Worm (Caenorhabditis elegans): ENCODE data around the gene acy-3.

Gene acy-3

DNA sequence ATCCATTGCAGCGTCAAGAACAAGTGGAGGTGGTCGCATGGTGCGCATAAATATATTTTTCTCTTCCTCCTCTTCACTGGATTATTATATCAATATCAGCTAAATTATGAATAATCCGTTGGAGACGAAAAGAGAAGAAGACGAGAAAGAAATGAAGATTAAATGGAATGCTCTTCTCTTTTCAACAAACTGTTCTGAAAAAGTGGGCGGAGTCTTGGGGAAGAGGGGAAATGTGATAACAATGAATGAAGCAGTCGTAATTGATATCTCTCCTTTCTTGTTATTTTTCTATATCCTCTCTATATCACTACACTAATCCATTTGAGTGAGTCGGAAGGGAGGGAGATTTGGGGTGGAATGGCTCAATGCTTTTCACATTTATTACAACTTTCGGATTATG is 27.0 kb downstream of the acy-3 start, which contains the start of gene arcp-1:
Gene arcp-1 (minus strand): TSS at position 101 of the 400 bp plus-strand sequence.
- TF ChIP-seq unc-86 (tag; optimal IDR thresholded peaks at IDR 0.05), result no peak
- TF ChIP-seq lin-11 (tag; optimal IDR thresholded peaks at IDR 0.05), result no peak

DNA sequence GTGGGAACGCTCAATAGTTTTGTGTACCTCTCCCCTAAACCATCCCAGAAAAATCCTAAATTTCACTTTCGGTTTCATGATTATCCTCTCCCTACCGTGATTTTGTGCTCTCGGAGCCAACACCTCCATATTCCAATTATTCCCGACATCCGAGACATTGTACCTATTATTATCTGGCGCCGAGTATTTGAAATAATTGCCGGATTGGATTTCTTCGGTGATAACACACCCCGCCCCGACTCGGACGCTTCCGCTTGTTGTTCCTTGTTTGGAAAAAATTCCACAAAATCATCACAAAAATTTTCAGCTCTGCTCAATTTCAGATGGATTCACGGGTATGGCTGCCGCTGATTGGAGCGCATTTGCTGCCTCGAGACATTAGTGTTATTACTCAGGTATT is 41.1 kb downstream of the acy-3 start, which contains the start of gene lin-48:
Gene lin-48 (plus strand): TSS at position 301 of the 400 bp plus-strand sequence.
- TF ChIP-seq elt-4 (tag; optimal IDR thresholded peaks at IDR 0.05), result no peak
- no peak for TF ChIP-seq syd-9 (tag; optimal IDR thresholded peaks at IDR 0.05)
- TF ChIP-seq unc-42 (tag; optimal IDR thresholded peaks at IDR 0.05), result no peak
- no peak for TF ChIP-seq hlh-13 (GFP tag; optimal IDR thresholded peaks at IDR 0.05)
- no peak for TF ChIP-seq dmd-4 (tag; optimal IDR thresholded peaks at IDR 0.05; ENCODE audit: borderline replicate concordance)
- TF ChIP-seq che-1 (tag; optimal IDR thresholded peaks at IDR 0.05), result no peak
- TF ChIP-seq elt-2 (tag; optimal IDR thresholded peaks at IDR 0.05), result no peak
- no peak for TF ChIP-seq ceh-24 (tag; optimal IDR thresholded peaks at IDR 0.05)
- TF ChIP-seq fkh-10 (GFP tag; optimal IDR thresholded peaks at IDR 0.05), result no peak
- TF ChIP-seq npax-4 (tag; optimal IDR thresholded peaks at IDR 0.05), result no peak
- no peak for TF ChIP-seq dve-1 (tag; optimal IDR thresholded peaks at IDR 0.05)
- TF ChIP-seq rnt-1 (tag; optimal IDR thresholded peaks at IDR 0.05), result no peak
- no peak for TF ChIP-seq ceh-45 (GFP tag; IDR thresholded peaks at IDR 0.05)
- no peak for TF ChIP-seq ceh-34 (tag; optimal IDR thresholded peaks at IDR 0.05)
- TF ChIP-seq madf-2 (tag; optimal IDR thresholded peaks at IDR 0.05), result no peak
- TF ChIP-seq hlh-6 (tag; optimal IDR thresholded peaks at IDR 0.05), result no peak
- no peak for TF ChIP-seq pax-1 (tag; optimal IDR thresholded peaks at IDR 0.05)

DNA sequence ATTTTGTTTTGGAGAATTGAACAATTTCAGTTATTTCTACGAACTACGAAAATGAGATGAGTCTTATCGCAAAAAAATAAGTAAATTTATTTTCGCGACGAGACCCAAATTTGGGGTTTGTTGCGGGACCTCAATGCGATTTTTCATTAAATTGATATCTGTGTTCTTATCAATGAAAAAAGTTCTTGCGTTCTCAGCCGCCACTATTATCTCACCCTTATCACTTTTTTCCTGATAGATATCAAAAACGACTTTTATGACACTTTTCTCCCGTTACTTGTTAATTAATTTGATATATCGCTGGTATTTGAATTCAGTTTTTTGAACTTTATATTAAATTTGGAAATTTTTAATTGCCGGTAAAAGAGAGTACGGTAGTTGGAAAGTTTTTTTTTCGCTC is 42.9 kb downstream of the acy-3 start:
- no peak for TF ChIP-seq hlh-15 (tag; optimal IDR thresholded peaks at IDR 0.05)
- TF ChIP-seq K09A11.1 (tag; optimal IDR thresholded peaks at IDR 0.05; ENCODE audit: insufficient read depth), result no peak
- TF ChIP-seq unc-55 (GFP tag; optimal IDR thresholded peaks at IDR 0.05), result no peak
- TF ChIP-seq elt-2 (tag; optimal IDR thresholded peaks at IDR 0.05), result peak; percentile 91

DNA sequence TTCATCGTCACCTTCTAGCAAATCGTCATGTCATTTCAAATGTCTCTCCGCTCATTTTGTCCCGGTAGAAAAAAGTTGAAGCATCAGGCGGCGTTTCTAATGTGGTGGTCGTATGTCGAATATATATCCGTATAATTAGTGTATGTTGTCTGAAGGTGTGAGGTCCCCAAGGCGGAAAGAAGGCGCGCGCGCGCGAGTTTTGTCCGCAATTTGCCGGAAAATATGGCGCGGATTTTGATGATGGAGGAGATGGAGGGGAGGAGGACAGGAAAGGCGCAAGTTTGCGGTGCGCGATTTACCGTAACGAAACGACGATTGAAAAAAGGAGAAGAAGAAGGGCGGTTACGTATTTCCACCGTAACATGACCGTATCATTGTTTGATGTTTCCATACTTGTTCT is 44.2 kb downstream of the acy-3 start:
- no peak for TF ChIP-seq ztf-16 (tag; optimal IDR thresholded peaks at IDR 0.05)
- no peak for TF ChIP-seq hlh-30 (tag; optimal IDR thresholded peaks at IDR 0.05; ENCODE audit: insufficient read depth)
- TF ChIP-seq hlh-15 (tag; optimal IDR thresholded peaks at IDR 0.05), result no peak
- TF ChIP-seq dmd-4 (tag; optimal IDR thresholded peaks at IDR 0.05; ENCODE audit: borderline replicate concordance), result no peak
- no peak for TF ChIP-seq unc-55 (GFP tag; optimal IDR thresholded peaks at IDR 0.05)
- no peak for TF ChIP-seq lin-11 (tag; optimal IDR thresholded peaks at IDR 0.05)
- TF ChIP-seq ceh-9 (tag; optimal IDR thresholded peaks at IDR 0.05), result no peak
- TF ChIP-seq ceh-14 (tag; optimal IDR thresholded peaks at IDR 0.05), result no peak
- TF ChIP-seq ceh-19 (GFP tag; optimal IDR thresholded peaks at IDR 0.05), result no peak
- no peak for TF ChIP-seq F13H6.1 (tag; optimal IDR thresholded peaks at IDR 0.05)
- no peak for TF ChIP-seq che-1 (tag; optimal IDR thresholded peaks at IDR 0.05)
- TF ChIP-seq ama-1 (optimal IDR thresholded peaks at IDR 0.05), result no peak
- TF ChIP-seq sox-2 (GFP tag; IDR thresholded peaks at IDR 0.05), result no peak
- no peak for TF ChIP-seq mec-3 (tag; optimal IDR thresholded peaks at IDR 0.05; ENCODE audit: borderline replicate concordance)
- no peak for TF ChIP-seq sdc-2 (tag; optimal IDR thresholded peaks at IDR 0.05)
- no peak for TF ChIP-seq ceh-45 (GFP tag; IDR thresholded peaks at IDR 0.05)
- TF ChIP-seq madf-2 (tag; optimal IDR thresholded peaks at IDR 0.05), result no peak

DNA sequence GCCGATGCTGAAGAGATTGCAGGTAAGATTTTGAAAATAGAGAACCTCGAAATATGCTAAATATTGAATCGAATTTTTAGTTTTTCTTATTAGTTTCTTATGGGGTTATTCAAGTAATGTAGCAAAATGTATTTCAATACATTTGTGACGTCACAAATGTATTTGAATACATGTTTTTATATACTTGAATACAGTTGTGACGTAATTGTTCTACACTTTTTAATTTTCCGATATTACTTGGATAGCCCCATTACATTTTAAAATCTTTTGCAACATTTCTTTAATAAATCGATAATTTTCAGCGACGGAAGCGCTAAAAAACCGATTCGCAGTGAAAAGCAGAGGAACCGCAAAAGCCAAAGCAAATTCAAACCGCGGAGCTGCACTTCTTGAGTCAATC is 47.9 kb downstream of the acy-3 start:
- TF ChIP-seq pha-2 (tag; optimal IDR thresholded peaks at IDR 0.05) (no peak), K09A11.1 (tag; optimal IDR thresholded peaks at IDR 0.05; ENCODE audit: insufficient read depth) (no peak), unc-86 (tag; optimal IDR thresholded peaks at IDR 0.05) (no peak)

DNA sequence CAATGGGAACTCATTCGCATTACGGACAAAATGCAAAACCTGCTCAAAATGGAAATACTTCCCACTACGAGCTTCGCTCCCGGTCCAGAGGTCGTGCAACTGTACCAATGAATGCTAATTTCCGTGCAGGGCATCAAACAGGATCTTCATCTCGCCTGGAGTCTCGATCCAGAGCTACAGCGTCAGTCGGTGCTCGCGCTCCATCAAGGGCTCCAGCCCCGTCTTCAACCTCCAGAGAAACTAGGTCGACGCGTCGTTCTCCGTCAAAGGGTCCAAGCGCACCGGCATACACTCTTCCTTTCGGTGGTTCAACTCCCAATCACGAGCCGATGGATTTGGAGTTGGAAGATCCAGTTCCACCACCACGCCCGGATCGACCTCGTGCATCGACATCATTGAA is 48.5 kb downstream of the acy-3 start:
- TF ChIP-seq zip-5 (tag; optimal IDR thresholded peaks at IDR 0.05), result no peak
- no peak for TF ChIP-seq ceh-19 (GFP tag; optimal IDR thresholded peaks at IDR 0.05)
- no peak for TF ChIP-seq dve-1 (tag; optimal IDR thresholded peaks at IDR 0.05)
- TF ChIP-seq ets-4 (tag; optimal IDR thresholded peaks at IDR 0.05), result no peak
- no peak for TF ChIP-seq che-1 (tag; optimal IDR thresholded peaks at IDR 0.05)
- no peak for TF ChIP-seq sox-4 (tag; optimal IDR thresholded peaks at IDR 0.05)
- no peak for TF ChIP-seq unc-86 (tag; optimal IDR thresholded peaks at IDR 0.05)
- no peak for TF ChIP-seq ceh-48 (tag; optimal IDR thresholded peaks at IDR 0.05)
- no peak for TF ChIP-seq nhr-11 (tag; optimal IDR thresholded peaks at IDR 0.05)
- TF ChIP-seq ceh-18 (tag; optimal IDR thresholded peaks at IDR 0.05), result no peak
- TF ChIP-seq madf-2 (tag; optimal IDR thresholded peaks at IDR 0.05), result no peak
- no peak for TF ChIP-seq rnt-1 (tag; optimal IDR thresholded peaks at IDR 0.05)
- no peak for TF ChIP-seq npax-4 (tag; optimal IDR thresholded peaks at IDR 0.05)
- TF ChIP-seq ceh-34 (tag; optimal IDR thresholded peaks at IDR 0.05), result no peak
